Fruit fly (Drosophila melanogaster) S2 (cell line): ENCODE results near the gene CG14985.

Source experiments
- CG8478 ChIP-seq: fragments of >200 bp; optimal IDR thresholded peaks from 2 replicates; lab custom pipeline; 2018
- CTCF ChIP-seq, 2 experiments: fragments of >200 bp; optimal IDR thresholded peaks; 2 replicates each; lab custom pipeline; 2018

Gene CG14985

dm6 chr3L:4001500-4001899 is 1.8 kb upstream of the CG14985 start:
- TF ChIP-seq CG8478 (lab: Kevin White, UChicago) (no peak), CTCF (optimal IDR thresholded peaks at IDR 0.05; lab: Kevin White, UChicago) (no peak)

- no peak for TF ChIP-seq CTCF (optimal IDR thresholded peaks at IDR 0.05; lab: Kevin White, UChicago)
- no peak for TF ChIP-seq CG8478 (lab: Kevin White, UChicago)
Observed at dm6 chr3L:4007256-4007655, 4.0 kb downstream of the CG14985 start.

dm6 chr3L:4010122-4010521 is 6.8 kb downstream of the CG14985 start:
- TF ChIP-seq CG8478 (lab: Kevin White, UChicago) (no peak), CTCF (optimal IDR thresholded peaks at IDR 0.05; lab: Kevin White, UChicago) (no peak)

- TF ChIP-seq CTCF (optimal IDR thresholded peaks at IDR 0.05; lab: Kevin White, UChicago) (no peak), CG8478 (lab: Kevin White, UChicago) (no peak)
Observed at dm6 chr3L:4014349-4014748, 11.1 kb downstream of the CG14985 start.

dm6 chr3L:4016754-4017153 is 13.5 kb downstream of the CG14985 start:
- TF ChIP-seq CTCF (optimal IDR thresholded peaks at IDR 0.05; lab: Kevin White, UChicago) (no peak), CG8478 (lab: Kevin White, UChicago) (no peak)

DNA sequence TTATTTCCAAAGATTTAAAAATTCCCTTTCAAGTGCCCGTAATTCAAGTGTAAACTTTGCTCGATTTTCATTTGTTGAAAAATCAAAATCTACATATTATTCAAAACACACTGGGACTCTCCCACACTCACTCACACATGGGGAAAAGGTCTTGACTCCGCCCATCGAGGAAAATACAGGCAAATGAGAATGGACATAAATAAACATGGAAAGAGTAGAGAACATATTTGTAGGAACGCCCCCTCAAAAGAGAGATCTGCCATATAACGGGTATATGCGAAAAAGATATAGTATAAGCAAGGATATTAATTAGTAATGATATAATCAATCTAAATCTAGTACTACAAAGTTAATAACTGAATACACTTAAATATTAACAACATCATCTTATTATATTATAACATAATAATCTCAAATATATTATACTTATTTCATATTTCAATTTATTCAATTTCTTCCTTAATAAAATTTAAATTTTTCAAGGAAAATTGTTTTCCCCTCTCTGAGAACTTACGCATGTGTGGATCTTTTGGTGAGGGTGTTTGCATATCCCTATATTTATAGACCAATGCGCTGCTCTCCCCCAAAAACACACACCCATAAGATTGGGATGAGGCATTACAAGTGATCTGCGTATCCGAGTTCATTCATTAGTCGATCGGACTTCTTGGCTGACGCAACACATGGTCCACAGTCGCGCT is 15.1 kb downstream of the CG14985 start, which contains the start of gene FoxL1:
TSS of gene FoxL1 (plus strand) at position 651 of the 701 bp plus-strand sequence.
- TF ChIP-seq CG8478 (lab: Kevin White, UChicago), result no peak
- no peak for TF ChIP-seq CTCF (optimal IDR thresholded peaks at IDR 0.05; lab: Kevin White, UChicago)

DNA sequence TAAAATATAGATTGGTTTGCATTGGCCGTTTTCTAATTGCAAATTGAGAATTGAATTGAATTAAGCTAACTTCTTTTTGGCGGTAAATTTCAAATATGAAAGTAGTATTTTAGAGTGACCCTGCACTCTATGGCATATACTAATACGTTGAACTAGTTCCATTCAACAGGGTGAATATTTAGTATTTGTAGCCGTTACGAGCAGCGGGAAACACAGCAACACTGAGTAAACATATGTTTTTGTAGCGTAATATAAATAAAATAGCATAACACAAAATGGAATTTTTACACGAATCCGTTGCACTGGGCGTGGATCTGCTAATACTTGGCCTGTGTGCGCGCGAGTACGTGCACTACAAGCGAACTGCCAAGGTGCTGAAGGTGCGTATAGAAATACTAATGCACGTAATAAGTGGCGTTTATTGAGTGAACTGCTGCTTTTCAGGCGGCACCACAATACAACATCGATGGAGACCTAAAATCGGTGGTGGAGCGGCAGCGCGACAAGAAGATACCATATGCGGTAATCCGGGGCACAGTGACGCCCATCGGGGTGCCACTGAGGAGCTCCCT is 18.1 kb downstream of the CG14985 start, which contains the start of gene Mul1:
TSS of gene Mul1 (plus strand) at position 198 of the 572 bp plus-strand sequence.
- TF ChIP-seq CG8478 (lab: Kevin White, UChicago) (no peak), CTCF (optimal IDR thresholded peaks at IDR 0.05; lab: Kevin White, UChicago) (no peak)

dm6 chr3L:4024464-4024863 is 21.2 kb downstream of the CG14985 start:
- TF ChIP-seq CTCF (optimal IDR thresholded peaks at IDR 0.05; lab: Kevin White, UChicago), result no peak
- TF ChIP-seq CG8478 (lab: Kevin White, UChicago), result no peak

- TF ChIP-seq CTCF (optimal IDR thresholded peaks at IDR 0.05; lab: Kevin White, UChicago), result no peak
- TF ChIP-seq CG8478 (lab: Kevin White, UChicago), result no peak
Observed at dm6 chr3L:4025738-4026505, 22.6 kb downstream of the CG14985 start, which contains the start of gene CG11594. CG11594 (minus strand) TSS chr3L:4026011.

- TF ChIP-seq CG8478 (lab: Kevin White, UChicago) (no peak), CTCF (optimal IDR thresholded peaks at IDR 0.05; lab: Kevin White, UChicago) (no peak)
Observed at dm6 chr3L:4026506-4026868, 23.2 kb downstream of the CG14985 start, which contains the start of gene Gr64a. Gr64a (plus strand) TSS chr3L:4026769.

DNA sequence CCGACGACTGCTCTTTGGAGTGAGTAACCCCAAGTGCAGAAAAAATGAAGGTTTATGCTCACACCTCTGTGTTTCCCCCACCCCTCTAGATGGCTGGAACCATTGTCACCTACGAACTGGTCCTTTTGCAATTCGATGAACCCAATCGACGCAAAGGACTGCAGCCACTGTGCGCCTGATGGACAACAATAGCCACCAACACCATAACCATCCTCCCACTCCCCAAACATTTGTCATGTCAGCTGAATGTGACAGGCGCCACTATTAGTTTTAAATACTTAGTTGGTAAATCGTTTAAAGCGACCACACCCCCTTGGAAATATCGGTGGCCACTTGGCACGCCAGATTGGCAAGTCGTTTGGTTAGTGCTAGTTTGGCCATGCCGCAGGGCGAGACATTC is 25.0 kb downstream of the CG14985 start, which contains the start of the genes Gr64b and Gr64c:
TSS of gene Gr64b (plus strand) at position 301 of the 400 bp plus-strand sequence.
TSS of gene Gr64c (plus strand) at position 301 of the 400 bp plus-strand sequence.
- TF ChIP-seq CTCF (optimal IDR thresholded peaks at IDR 0.05; lab: Kevin White, UChicago) (no peak), CG8478 (lab: Kevin White, UChicago) (no peak)

DNA sequence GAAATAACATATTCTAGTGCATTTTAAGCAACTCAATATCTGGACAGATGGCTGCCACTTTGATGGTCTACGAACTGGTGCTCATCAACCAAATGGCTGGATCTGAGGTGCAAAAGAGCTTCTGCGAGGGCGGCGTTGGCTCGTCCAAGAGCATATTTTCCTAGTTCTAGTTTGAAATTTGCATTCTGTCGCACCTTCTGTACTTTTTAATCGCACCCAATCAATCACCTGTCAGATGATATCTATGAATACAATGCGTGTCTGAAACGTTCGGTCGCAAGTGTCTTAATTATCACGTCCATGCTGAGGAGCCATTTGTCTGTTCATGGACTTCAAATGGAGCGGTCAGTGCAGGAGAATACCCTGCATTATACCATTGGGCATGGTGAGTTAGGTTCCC is 28.5 kb downstream of the CG14985 start, which contains the start of the genes Gr64d and Gr64e:
TSS of gene Gr64d (plus strand) at position 301 of the 400 bp plus-strand sequence.
TSS of gene Gr64e (plus strand) at position 380 of the 400 bp plus-strand sequence.
- TF ChIP-seq CTCF (optimal IDR thresholded peaks at IDR 0.05; lab: Kevin White, UChicago) (no peak), CG8478 (lab: Kevin White, UChicago) (no peak)

DNA sequence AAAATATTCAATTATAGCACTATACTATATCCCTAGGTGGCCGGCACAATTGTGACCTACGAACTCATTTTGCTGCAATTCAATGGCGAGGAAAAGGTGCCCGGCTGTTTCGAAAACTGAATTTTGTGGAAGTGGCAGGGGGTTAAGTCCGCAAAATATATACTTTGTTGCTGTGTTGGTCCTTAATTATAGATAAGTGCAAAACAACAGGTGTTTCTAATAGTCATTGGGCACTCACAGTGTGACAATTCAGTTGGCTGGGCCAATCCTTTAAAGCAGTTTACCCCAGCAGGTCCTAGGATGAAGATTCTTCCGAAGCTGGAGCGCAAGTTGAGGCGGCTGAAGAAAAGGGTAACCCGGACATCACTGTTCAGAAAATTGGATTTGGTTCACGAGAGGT is 32.2 kb downstream of the CG14985 start, which contains the start of gene Gr64f:
TSS of gene Gr64f (plus strand) at position 301 of the 400 bp plus-strand sequence.
- TF ChIP-seq CG8478 (lab: Kevin White, UChicago) (no peak), CTCF (optimal IDR thresholded peaks at IDR 0.05; lab: Kevin White, UChicago) (no peak)

dm6 chr3L:4040247-4040925 is 37.1 kb downstream of the CG14985 start, which contains the start of the genes CG11593 and Rcd5:
CG11593 (minus strand) TSS chr3L:4040482.
Rcd5 (plus strand) TSS chr3L:4040529.
- TF ChIP-seq CTCF (optimal IDR thresholded peaks at IDR 0.05; lab: Kevin White, UChicago) (no peak), CG8478 (lab: Kevin White, UChicago) (no peak)
